Worm (Caenorhabditis elegans): ENCODE measurements around the gene irk-1.

The irk-1 gene

ce11 chrX:6744537-6744936 is 33.4 kb downstream of the irk-1 start (continued):
- TF ChIP-seq hlh-30 (tag; optimal IDR thresholded peaks at IDR 0.05; ENCODE audit: insufficient read depth), result peak; percentile 72
- TF ChIP-seq daf-12 (tag; optimal IDR thresholded peaks at IDR 0.05), result no peak
- TF ChIP-seq spr-1 (tag; optimal IDR thresholded peaks at IDR 0.05), result no peak
- no peak for TF ChIP-seq F49E8.2 (tag; optimal IDR thresholded peaks at IDR 0.05; ENCODE audit: borderline replicate concordance)
- TF ChIP-seq ceh-32 (tag; optimal IDR thresholded peaks at IDR 0.05; ENCODE audit: poor library complexity), result no peak
- no peak for TF ChIP-seq daf-8 (GFP tag; IDR thresholded peaks at IDR 0.05)
- TF ChIP-seq zip-2 (tag; optimal IDR thresholded peaks at IDR 0.05), result no peak
- no peak for TF ChIP-seq lin-15B (tag; optimal IDR thresholded peaks at IDR 0.05)
- TF ChIP-seq Y5F2A.4 (GFP tag; optimal IDR thresholded peaks at IDR 0.05), result no peak
- TF ChIP-seq gei-8 (GFP tag; optimal IDR thresholded peaks at IDR 0.05), result no peak
- TF ChIP-seq F26F4.8 (GFP tag; conservative IDR thresholded peaks at IDR 0.05), result no peak
- TF ChIP-seq nhr-6 (tag; optimal IDR thresholded peaks at IDR 0.05), result no peak
- TF ChIP-seq lin-29 (GFP tag; IDR thresholded peaks at IDR 0.05), result no peak
- no peak for TF ChIP-seq daf-19 (GFP tag; conservative IDR thresholded peaks at IDR 0.05)
- TF ChIP-seq F10B5.3 (tag; optimal IDR thresholded peaks at IDR 0.05), result no peak
- TF ChIP-seq mes-2 (tag; optimal IDR thresholded peaks at IDR 0.05; ENCODE audit: poor library complexity, severe bottlenecking), result peak; percentile 17
- TF ChIP-seq saeg-2 (GFP tag; IDR thresholded peaks at IDR 0.05), result no peak
- no peak for TF ChIP-seq jun-1 (tag; optimal IDR thresholded peaks at IDR 0.05)
- no peak for TF ChIP-seq attf-4 (tag; optimal IDR thresholded peaks at IDR 0.05)
- no peak for TF ChIP-seq mdt-29 (GFP tag; IDR thresholded peaks at IDR 0.05)
- TF ChIP-seq lin-38 (GFP tag; IDR thresholded peaks at IDR 0.05), result no peak
- TF ChIP-seq tra-1 (GFP tag; IDR thresholded peaks at IDR 0.05), result no peak
- TF ChIP-seq pqm-1 (tag; optimal IDR thresholded peaks at IDR 0.05), result peak; percentile 87
- TF ChIP-seq nhr-102 (tag; optimal IDR thresholded peaks at IDR 0.05), result no peak
- no peak for TF ChIP-seq vab-7 (GFP tag; IDR thresholded peaks at IDR 0.05)
- TF ChIP-seq fos-1 (tag; optimal IDR thresholded peaks at IDR 0.05), result no peak
- TF ChIP-seq T26A8.4 (GFP tag; IDR thresholded peaks at IDR 0.05), result no peak; the same call in 1 of the 2 replicates
- TF ChIP-seq lim-7 (GFP tag; IDR thresholded peaks at IDR 0.05), result no peak
- no peak for TF ChIP-seq fkh-10 (GFP tag; optimal IDR thresholded peaks at IDR 0.05)
- TF ChIP-seq ama-1 (optimal IDR thresholded peaks at IDR 0.05), result no peak
- no peak for TF ChIP-seq dpl-1 (GFP tag; optimal IDR thresholded peaks at IDR 0.05)
- TF ChIP-seq nhr-237 (tag; optimal IDR thresholded peaks at IDR 0.05), result no peak
- TF ChIP-seq Y75B8A.6 (GFP tag; IDR thresholded peaks at IDR 0.05), result no peak
- TF ChIP-seq pha-4 (GFP tag; IDR thresholded peaks at IDR 0.05), result no peak; the same call in 1 of the 2 replicates
- no peak for TF ChIP-seq pha-4 (tag; optimal IDR thresholded peaks at IDR 0.05)
- no peak for TF ChIP-seq cey-2 (tag; optimal IDR thresholded peaks at IDR 0.05; ENCODE audit: borderline replicate concordance, insufficient read depth)
- no peak for TF ChIP-seq zag-1 (tag; optimal IDR thresholded peaks at IDR 0.05)
- TF ChIP-seq F37D6.2 (tag; optimal IDR thresholded peaks at IDR 0.05), result no peak
- no peak for TF ChIP-seq ztf-7 (tag; optimal IDR thresholded peaks at IDR 0.05)
- TF ChIP-seq lir-3 (tag; optimal IDR thresholded peaks at IDR 0.05), result no peak
- TF ChIP-seq hlh-11 (tag; optimal IDR thresholded peaks at IDR 0.05), result peak; percentile 84
- no peak for TF ChIP-seq ztf-11 (tag; optimal IDR thresholded peaks at IDR 0.05)
- TF ChIP-seq unc-62 (GFP tag; optimal IDR thresholded peaks at IDR 0.05 in 1 of 2), result no peak
- TF ChIP-seq unc-62 (tag; optimal IDR thresholded peaks at IDR 0.05), result no peak
- no peak for TF ChIP-seq snpc-4 (tag; optimal IDR thresholded peaks at IDR 0.05)
- no peak for TF ChIP-seq zip-11 (GFP tag; IDR thresholded peaks at IDR 0.05)
- TF ChIP-seq egl-27 (tag; optimal IDR thresholded peaks at IDR 0.05), result no peak
- TF ChIP-seq mxl-2 (GFP tag; conservative IDR thresholded peaks at IDR 0.05), result peak; percentile 59; the same call in 1 of the 2 replicates
- no peak for TF ChIP-seq rbr-2 (tag; optimal IDR thresholded peaks at IDR 0.05)
- TF ChIP-seq unc-39 (tag; optimal IDR thresholded peaks at IDR 0.05), result no peak
- TF ChIP-seq dmd-9 (GFP tag; IDR thresholded peaks at IDR 0.05), result no peak
- no peak for TF ChIP-seq nhr-42 (GFP tag; IDR thresholded peaks at IDR 0.05)
- TF ChIP-seq hmg-1.1 (GFP tag; IDR thresholded peaks at IDR 0.05), result no peak

Measured in whole organism, L4 larva.